1 fruit fly cellular context compared by ENCODE assay signal in genomic region chr3L:3224740-3225719, dm6.
A peak's percentile ranks its signal among the peaks of the same experiment; 100 is the strongest.
TF ChIP-seq lines count a peak whose summit lies in the region.

Larp4B (plus strand) TSS chr3L:3224838.

TF ChIP-seq in whole organism, embryonic, 481 proteins besides CTCF, POLR2A, EP300 and RAD21 (continued from another document and continues in another):
- TF ChIP-seq tgo (GFP tag; IDR thresholded peaks at IDR 0.05; lab: Robert Waterston, UW) (no peak), Trl (optimal IDR thresholded peaks at IDR 0.05; lab: Kevin White, UChicago) (no peak), Trl (GFP tag; optimal IDR thresholded peaks at IDR 0.05; lab: Kevin White, UChicago) (no peak), CG15601 (tag; optimal IDR thresholded peaks at IDR 0.05; lab: Kevin White, UChicago) (peak; percentile 6), CG7928 (GFP tag; optimal IDR thresholded peaks at IDR 0.05; lab: Kevin White, UChicago) (peak; percentile 41), nerfin-2 (GFP tag; IDR thresholded peaks at IDR 0.05; lab: Robert Waterston, UW; ENCODE audit: partially characterized antibody) (no peak), Kr (GFP tag; optimal IDR thresholded peaks at IDR 0.05; lab: Kevin White, UChicago) (no peak), sisA (GFP tag; IDR thresholded peaks at IDR 0.05; lab: Robert Waterston, UW) (no peak), Dbx (GFP tag; IDR thresholded peaks at IDR 0.05; lab: Robert Waterston, UW) (peak; percentile 44; the same call in 1 of the 3 replicates), sd (tag; optimal IDR thresholded peaks at IDR 0.05; lab: Kevin White, UChicago) (peak; percentile 37), CG11456 (GFP tag; IDR thresholded peaks at IDR 0.05; lab: Robert Waterston, UW) (no peak), stc (GFP tag; IDR thresholded peaks at IDR 0.05; lab: Robert Waterston, UW) (no peak), Hand (GFP tag; optimal IDR thresholded peaks at IDR 0.05; lab: Kevin White, UChicago) (no peak), MTF-1 (GFP tag; optimal IDR thresholded peaks at IDR 0.05; lab: Kevin White, UChicago; ENCODE audit: borderline replicate concordance) (no peak), ssp (GFP tag; IDR thresholded peaks at IDR 0.05; lab: Robert Waterston, UW) (no peak), nmo (GFP tag; optimal IDR thresholded peaks at IDR 0.05; lab: Kevin White, UChicago) (peak; percentile 25), Gug (GFP tag; IDR thresholded peaks at IDR 0.05; lab: Robert Waterston, UW) (no peak), CG10654 (GFP tag; optimal IDR thresholded peaks at IDR 0.05; lab: Kevin White, UChicago) (no peak), CG11695 (GFP tag; IDR thresholded peaks at IDR 0.05; lab: Robert Waterston, UW) (no peak), CG1603 (tag; optimal IDR thresholded peaks at IDR 0.05; lab: Kevin White, UChicago) (no peak), Gsc (GFP tag; IDR thresholded peaks at IDR 0.05; lab: Robert Waterston, UW) (no peak), en (GFP tag; optimal IDR thresholded peaks at IDR 0.05; lab: Kevin White, UChicago) (no peak), pzg (GFP tag; optimal IDR thresholded peaks at IDR 0.05; lab: Kevin White, UChicago) (peak; percentile 89), yki (optimal IDR thresholded peaks at IDR 0.05; lab: Kevin White, UChicago) (no peak), CG42726 (GFP tag; IDR thresholded peaks at IDR 0.05; lab: Robert Waterston, UW; ENCODE audit: partially characterized antibody) (0 out of 2 replicates have a peak, but pooled peaks have one; percentile 46), Adf1 (GFP tag; IDR thresholded peaks at IDR 0.05; lab: Robert Waterston, UW) (no peak), CG6175 (GFP tag; IDR thresholded peaks at IDR 0.05; lab: Robert Waterston, UW) (no peak), esg (GFP tag; conservative IDR thresholded peaks at IDR 0.05; lab: Robert Waterston, UW) (no peak), D19A (tag; optimal IDR thresholded peaks at IDR 0.05; lab: Kevin White, UChicago) (no peak), Ssrp (tag; optimal IDR thresholded peaks at IDR 0.05; lab: Kevin White, UChicago) (peak; percentile 14), BEAF-32 (GFP tag; optimal IDR thresholded peaks at IDR 0.05; lab: Kevin White, UChicago) (peak; percentile 83), CG3726 (GFP tag; IDR thresholded peaks at IDR 0.05; lab: Robert Waterston, UW) (no peak), ind (GFP tag; optimal IDR thresholded peaks at IDR 0.05; lab: Kevin White, UChicago) (no peak), zf30C (GFP tag; optimal IDR thresholded peaks at IDR 0.05; lab: Kevin White, UChicago) (no peak), hkb (optimal IDR thresholded peaks at IDR 0.05; lab: Kevin White, UChicago) (peak; percentile 42), hkb (GFP tag; IDR thresholded peaks at IDR 0.05; lab: Robert Waterston, UW) (no peak), CG3838 (GFP tag; optimal IDR thresholded peaks at IDR 0.05; lab: Kevin White, UChicago) (no peak), YL-1 (GFP tag; optimal IDR thresholded peaks at IDR 0.05; lab: Kevin White, UChicago) (peak; percentile 40), CG1024 (GFP tag; IDR thresholded peaks at IDR 0.05; lab: Robert Waterston, UW) (no peak), cas (GFP tag; IDR thresholded peaks at IDR 0.05; lab: Robert Waterston, UW) (no peak), CG14710 (tag; optimal IDR thresholded peaks at IDR 0.05; lab: Kevin White, UChicago) (peak; percentile 43), H2.0 (GFP tag; IDR thresholded peaks at IDR 0.05; lab: Robert Waterston, UW) (no peak), kah (GFP tag; optimal IDR thresholded peaks at IDR 0.05; lab: Kevin White, UChicago) (peak; percentile 94), Opbp (GFP tag; IDR thresholded peaks at IDR 0.05; lab: Robert Waterston, UW; ENCODE audit: partially characterized antibody) (peak; percentile 35; the same call in 2 of the 3 replicates), CkIIα-i1 (GFP tag; IDR thresholded peaks at IDR 0.05; lab: Robert Waterston, UW) (no peak), dan (GFP tag; IDR thresholded peaks at IDR 0.05; lab: Robert Waterston, UW) (no peak), Oli (tag; optimal IDR thresholded peaks at IDR 0.05; lab: Kevin White, UChicago) (no peak), CG2129 (GFP tag; IDR thresholded peaks at IDR 0.05; lab: Robert Waterston, UW; ENCODE audit: partially characterized antibody) (peak; percentile 53), CG14441 (GFP tag; IDR thresholded peaks at IDR 0.05; lab: Robert Waterston, UW) (no peak), trem (tag; optimal IDR thresholded peaks at IDR 0.05; lab: Kevin White, UChicago) (peak; percentile 75), dmrt11E (tag; optimal IDR thresholded peaks at IDR 0.05; lab: Kevin White, UChicago) (no peak), Usf (GFP tag; optimal IDR thresholded peaks at IDR 0.05; lab: Kevin White, UChicago) (no peak), h (optimal IDR thresholded peaks at IDR 0.05; lab: Kevin White, UChicago) (no peak), aop (GFP tag; IDR thresholded peaks at IDR 0.05; lab: Robert Waterston, UW) (no peak), odd (GFP tag; optimal IDR thresholded peaks at IDR 0.05; lab: Kevin White, UChicago) (no peak), onecut (GFP tag; IDR thresholded peaks at IDR 0.05; lab: Robert Waterston, UW) (no peak), maf-S (GFP tag; optimal IDR thresholded peaks at IDR 0.05; lab: Kevin White, UChicago) (no peak), CG4404 (GFP tag; IDR thresholded peaks at IDR 0.05; lab: Robert Waterston, UW) (no peak), HLH4C (GFP tag; IDR thresholded peaks at IDR 0.05; lab: Robert Waterston, UW; ENCODE audit: partially characterized antibody) (peak; percentile 55; the same call in 2 of the 3 replicates), CG34224 (GFP tag; IDR thresholded peaks at IDR 0.05; lab: Robert Waterston, UW; ENCODE audit: partially characterized antibody) (peak; percentile 55), CG3407 (GFP tag; optimal IDR thresholded peaks at IDR 0.05; lab: Kevin White, UChicago) (no peak), grau (tag; optimal IDR thresholded peaks at IDR 0.05; lab: Kevin White, UChicago) (peak; percentile 38), CG12942 (GFP tag; optimal IDR thresholded peaks at IDR 0.05; lab: Kevin White, UChicago) (no peak), Sox100B (GFP tag; optimal IDR thresholded peaks at IDR 0.05; lab: Kevin White, UChicago) (no peak), pho (GFP tag; optimal IDR thresholded peaks at IDR 0.05; lab: Kevin White, UChicago) (no peak), CG15011 (GFP tag; optimal IDR thresholded peaks at IDR 0.05; lab: Kevin White, UChicago) (no peak), Pdp1 (GFP tag; optimal IDR thresholded peaks at IDR 0.05; lab: Kevin White, UChicago) (peak in 1 of 2 experiments; percentile 30), NK7.1 (GFP tag; optimal IDR thresholded peaks at IDR 0.05; lab: Kevin White, UChicago) (no peak), gem (tag; optimal IDR thresholded peaks at IDR 0.05; lab: Kevin White, UChicago) (no peak), inv (GFP tag; IDR thresholded peaks at IDR 0.05; lab: Robert Waterston, UW; ENCODE audit: partially characterized antibody) (peak; percentile 59; the same call in 1 of the 2 replicates), CG9727 (GFP tag; optimal IDR thresholded peaks at IDR 0.05; lab: Kevin White, UChicago) (peak; percentile 19), schlank (tag; optimal IDR thresholded peaks at IDR 0.05; lab: Kevin White, UChicago) (no peak), dpn (GFP tag; optimal IDR thresholded peaks at IDR 0.05; lab: Kevin White, UChicago) (no peak), gfzf (GFP tag; optimal IDR thresholded peaks at IDR 0.05; lab: Kevin White, UChicago) (peak; percentile 98), run (tag; optimal IDR thresholded peaks at IDR 0.05; lab: Kevin White, UChicago) (no peak), pita (GFP tag; optimal IDR thresholded peaks at IDR 0.05; lab: Kevin White, UChicago) (peak; percentile 86), CG17912 (GFP tag; optimal IDR thresholded peaks at IDR 0.05; lab: Kevin White, UChicago) (no peak), CG32532 (GFP tag; IDR thresholded peaks at IDR 0.05; lab: Robert Waterston, UW) (no peak), CG3995 (GFP tag; optimal IDR thresholded peaks at IDR 0.05; lab: Kevin White, UChicago) (peak; percentile 73), pum (GFP tag; optimal IDR thresholded peaks at IDR 0.05; lab: Kevin White, UChicago) (no peak), nom (GFP tag; optimal IDR thresholded peaks at IDR 0.05; lab: Kevin White, UChicago) (peak; percentile 11), HHEX (GFP tag; optimal IDR thresholded peaks at IDR 0.05; lab: Kevin White, UChicago) (no peak), CG18599 (GFP tag; optimal IDR thresholded peaks at IDR 0.05; lab: Kevin White, UChicago) (no peak), Lim3 (GFP tag; IDR thresholded peaks at IDR 0.05; lab: Robert Waterston, UW) (no peak), amos (GFP tag; IDR thresholded peaks at IDR 0.05; lab: Robert Waterston, UW; ENCODE audit: partially characterized antibody) (peak; percentile 52), CG3847 (GFP tag; IDR thresholded peaks at IDR 0.05; lab: Robert Waterston, UW) (peak; percentile 47), Dip3 (GFP tag; optimal IDR thresholded peaks at IDR 0.05; lab: Kevin White, UChicago) (no peak), Mes4 (GFP tag; optimal IDR thresholded peaks at IDR 0.05; lab: Kevin White, UChicago) (no peak), phol (tag; optimal IDR thresholded peaks at IDR 0.05; lab: Kevin White, UChicago) (peak; percentile 54), CG17361 (GFP tag; IDR thresholded peaks at IDR 0.05; lab: Robert Waterston, UW) (no peak), org-1 (GFP tag; optimal IDR thresholded peaks at IDR 0.05; lab: Kevin White, UChicago) (no peak), nau (GFP tag; optimal IDR thresholded peaks at IDR 0.05; lab: Kevin White, UChicago) (no peak), chm (GFP tag; IDR thresholded peaks at IDR 0.05; lab: Robert Waterston, UW) (no peak), fd3F (GFP tag; optimal IDR thresholded peaks at IDR 0.05; lab: Kevin White, UChicago) (no peak), bowl (GFP tag; IDR thresholded peaks at IDR 0.05; lab: Robert Waterston, UW) (no peak), Fer3 (tag; optimal IDR thresholded peaks at IDR 0.05; lab: Kevin White, UChicago) (no peak), Xrp1 (GFP tag; IDR thresholded peaks at IDR 0.05; lab: Robert Waterston, UW) (peak; percentile 7; the same call in 1 of the 2 replicates), CG12769 (tag; optimal IDR thresholded peaks at IDR 0.05; lab: Kevin White, UChicago) (no peak), Neu2 (GFP tag; optimal IDR thresholded peaks at IDR 0.05; lab: Kevin White, UChicago; ENCODE audit: borderline replicate concordance) (no peak), Hr3 (GFP tag; optimal IDR thresholded peaks at IDR 0.05; lab: Kevin White, UChicago) (no peak), CG11247 (GFP tag; IDR thresholded peaks at IDR 0.05; lab: Robert Waterston, UW) (no peak), CG8924 (tag; optimal IDR thresholded peaks at IDR 0.05; lab: Kevin White, UChicago) (peak; percentile 20), Hr51 (GFP tag; optimal IDR thresholded peaks at IDR 0.05; lab: Kevin White, UChicago) (no peak), CG5953 (GFP tag; IDR thresholded peaks at IDR 0.05; lab: Robert Waterston, UW) (no peak), seq (GFP tag; IDR thresholded peaks at IDR 0.05; lab: Robert Waterston, UW) (no peak), Atf6 (GFP tag; IDR thresholded peaks at IDR 0.05; lab: Robert Waterston, UW) (no peak), CG30020 (tag; optimal IDR thresholded peaks at IDR 0.05; lab: Kevin White, UChicago) (no peak), CG34422 (GFP tag; IDR thresholded peaks at IDR 0.05; lab: Robert Waterston, UW) (peak; percentile 56; the same call in 2 of the 3 replicates), CG17359 (tag; optimal IDR thresholded peaks at IDR 0.05; lab: Kevin White, UChicago) (no peak), CG13287 (GFP tag; IDR thresholded peaks at IDR 0.05; lab: Robert Waterston, UW; ENCODE audit: partially characterized antibody) (peak; percentile 72), CG6254 (GFP tag; optimal IDR thresholded peaks at IDR 0.05; lab: Kevin White, UChicago) (no peak), CG4617 (GFP tag; optimal IDR thresholded peaks at IDR 0.05; lab: Kevin White, UChicago; ENCODE audit: borderline replicate concordance) (peak; percentile 89), sim (GFP tag; IDR thresholded peaks at IDR 0.05; lab: Robert Waterston, UW) (no peak), Abd-B (GFP tag; optimal IDR thresholded peaks at IDR 0.05; lab: Kevin White, UChicago) (no peak), unc-4 (GFP tag; IDR thresholded peaks at IDR 0.05; lab: Robert Waterston, UW; ENCODE audit: partially characterized antibody) (peak; percentile 66), ham (GFP tag; IDR thresholded peaks at IDR 0.05; lab: Robert Waterston, UW) (no peak), hth (optimal IDR thresholded peaks at IDR 0.05; lab: Kevin White, UChicago) (no peak), pb (GFP tag; optimal IDR thresholded peaks at IDR 0.05; lab: Kevin White, UChicago) (no peak), Rx (GFP tag; IDR thresholded peaks at IDR 0.05; lab: Robert Waterston, UW) (no peak), psq (GFP tag; optimal IDR thresholded peaks at IDR 0.05; lab: Kevin White, UChicago) (no peak), sens-2 (GFP tag; IDR thresholded peaks at IDR 0.05; lab: Robert Waterston, UW) (no peak), wdn (GFP tag; IDR thresholded peaks at IDR 0.05; lab: Robert Waterston, UW) (no peak), fd96Cb (tag; optimal IDR thresholded peaks at IDR 0.05; lab: Kevin White, UChicago) (no peak), Lhr (GFP tag; optimal IDR thresholded peaks at IDR 0.05; lab: Kevin White, UChicago) (peak; percentile 78), CG8388 (GFP tag; optimal IDR thresholded peaks at IDR 0.05; lab: Kevin White, UChicago) (no peak), insv (GFP tag; optimal IDR thresholded peaks at IDR 0.05; lab: Kevin White, UChicago) (peak in 1 of 2 experiments; percentile 41), Spps (tag; optimal IDR thresholded peaks at IDR 0.05; lab: Kevin White, UChicago) (no peak), CG1792 (GFP tag; optimal IDR thresholded peaks at IDR 0.05; lab: Kevin White, UChicago) (no peak), al (GFP tag; IDR thresholded peaks at IDR 0.05; lab: Robert Waterston, UW) (no peak), B-H2 (GFP tag; optimal IDR thresholded peaks at IDR 0.05; lab: Kevin White, UChicago) (peak; percentile 28), Dad (GFP tag; optimal IDR thresholded peaks at IDR 0.05; lab: Kevin White, UChicago) (no peak), CG13123 (GFP tag; optimal IDR thresholded peaks at IDR 0.05; lab: Kevin White, UChicago) (no peak), CG12219 (GFP tag; optimal IDR thresholded peaks at IDR 0.05; lab: Kevin White, UChicago) (no peak), CG13424 (tag; optimal IDR thresholded peaks at IDR 0.05; lab: Kevin White, UChicago) (peak; percentile 14), sima (GFP tag; optimal IDR thresholded peaks at IDR 0.05; lab: Kevin White, UChicago) (no peak), CG2199 (GFP tag; IDR thresholded peaks at IDR 0.05; lab: Robert Waterston, UW) (0 out of 3 replicates have a peak, but pooled peaks have one; percentile 17)
